Fruit fly (Drosophila melanogaster): ENCODE measurements around the gene Acp33A.

The Acp33A gene

dm6 chr2L:11553825-11554224 is 37.7 kb downstream of the Acp33A start:
- TF ChIP-seq kay (GFP tag; ENCODE audit: borderline replicate concordance) (no peak), CG7045 (GFP tag; optimal IDR thresholded peaks at IDR 0.05) (no peak), Mnt (GFP tag; optimal IDR thresholded peaks at IDR 0.05) (no peak), Clk (GFP tag; optimal IDR thresholded peaks at IDR 0.05) (no peak), Crg-1 (GFP tag; optimal IDR thresholded peaks at IDR 0.05) (no peak), bab1 (GFP tag; optimal IDR thresholded peaks at IDR 0.05) (no peak), CG1620 (GFP tag; optimal IDR thresholded peaks at IDR 0.05) (no peak), Hr96 (GFP tag; optimal IDR thresholded peaks at IDR 0.05) (no peak)

Data from whole organism, adult.